Worm (Caenorhabditis elegans): ENCODE measurements around the gene Y14H12A.2.

DNA sequence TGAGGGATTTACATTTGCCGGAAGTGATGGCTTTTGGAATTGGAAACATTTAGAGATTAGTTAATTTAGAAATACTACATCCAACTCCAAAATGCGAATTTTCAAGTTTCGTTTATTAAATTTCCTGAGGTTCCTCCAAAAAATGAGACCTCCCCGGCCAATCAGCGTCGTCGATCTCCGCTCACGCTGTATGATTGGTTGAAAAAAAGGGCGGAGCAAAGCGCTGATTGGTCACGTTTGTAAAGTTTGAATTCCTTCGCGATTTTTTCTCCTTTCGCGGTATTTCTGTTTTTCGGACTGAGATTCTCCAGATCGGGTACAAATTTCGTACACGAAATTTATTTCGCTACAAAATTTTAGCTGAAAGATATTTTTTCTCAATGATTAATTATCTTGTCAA lies 42.1 kb downstream of the Y14H12A.2 start:
- no peak for TF ChIP-seq ceh-36 (tag; optimal IDR thresholded peaks at IDR 0.05)
- no peak for TF ChIP-seq flt-1 (GFP tag; IDR thresholded peaks at IDR 0.05)
- TF ChIP-seq ama-1 (optimal IDR thresholded peaks at IDR 0.05) = no peak
- TF ChIP-seq pes-1 (GFP tag; IDR thresholded peaks at IDR 0.05) = no peak
- TF ChIP-seq aly-1 (tag; optimal IDR thresholded peaks at IDR 0.05) = no peak
- TF ChIP-seq tbx-11 (GFP tag; IDR thresholded peaks at IDR 0.05) = no peak
- TF ChIP-seq B0310.2 (tag; optimal IDR thresholded peaks at IDR 0.05) = no peak
- no peak for TF ChIP-seq hmg-4 (GFP tag; optimal IDR thresholded peaks at IDR 0.05)
- TF ChIP-seq F13C5.2 (tag; optimal IDR thresholded peaks at IDR 0.05) = no peak
- no peak for TF ChIP-seq tra-4 (tag; optimal IDR thresholded peaks at IDR 0.05)
